Worm (Caenorhabditis elegans) whole organism, young adult: ENCODE measurements around the gene F37A8.1.

Experiments
- F55B11.4 ChIP-seq: sonication (generic microtip); optimal IDR thresholded peaks from 2 replicates; lab custom pipeline; 2016; ENCODE audit warnings: missing compliant biosample characterization, missing genetic modification characterization, borderline replicate concordance; ENCODE audit not compliant: insufficient read depth
- F57C9.4 ChIP-seq: sonication (generic microtip); optimal IDR thresholded peaks from 2 replicates; lab custom pipeline; 2017; ENCODE audit warnings: mild to moderate bottlenecking, missing genetic modification characterization, missing compliant biosample characterization
- K11D2.4 ChIP-seq: fragments of 200-800 bp; sonication (Bioruptor generic); IDR thresholded peaks from 2 replicates; pipeline ENCODE4 v1.3.6; 2022; ENCODE audit warnings: missing genetic modification reagents, missing genetic modification characterization, missing compliant biosample characterization
- K12H6.12 ChIP-seq: fragments of 200-800 bp; sonication (Bioruptor generic); optimal IDR thresholded peaks from 2 replicates; lab custom pipeline; 2018; ENCODE audit warnings: mild to moderate bottlenecking, missing genetic modification characterization, missing compliant biosample characterization
- Y53G8AR.9 ChIP-seq: fragments of 200-800 bp; sonication (Bioruptor generic); conservative IDR thresholded peaks from 2 replicates; pipeline ENCODE4 v1.3.6; 2022; ENCODE audit warnings: missing genetic modification reagents, missing genetic modification characterization, missing compliant biosample characterization
- Y56A3A.18 ChIP-seq: fragments of 200-800 bp; sonication (Bioruptor generic); IDR thresholded peaks from 2 replicates; pipeline ENCODE4 v1.3.6; 2022; ENCODE audit warnings: missing genetic modification reagents, missing genetic modification characterization, missing compliant biosample characterization
- Y95B8A.8 ChIP-seq: fragments of 200-800 bp; sonication (Bioruptor generic); IDR thresholded peaks from 2 replicates; pipeline ENCODE4 v1.3.6; 2022; ENCODE audit warnings: missing genetic modification reagents, missing genetic modification characterization, missing compliant biosample characterization
- akir-1 ChIP-seq: fragments of 200-800 bp; sonication (Bioruptor generic); optimal IDR thresholded peaks from 2 replicates; lab custom pipeline; 2018; ENCODE audit warnings: mild to moderate bottlenecking, missing genetic modification characterization, moderate library complexity, missing compliant biosample characterization
- ama-1 ChIP-seq, 3 experiments: fragments of 150-350 bp in 1 of 3; sonication (generic microtip) in 2 of 3; optimal IDR thresholded peaks; 2 replicates each; lab custom pipeline; 2014 to 2018; ENCODE audit warnings: missing biosample characterization in 2 of 3, missing genetic modification characterization in 2 of 3, missing genetic modification reagents in 2 of 3
- attf-3 ChIP-seq: fragments of 200-800 bp; sonication (Bioruptor generic); conservative IDR thresholded peaks from 2 replicates; pipeline ENCODE4 v1.3.6; 2022; ENCODE audit warnings: missing genetic modification reagents, missing genetic modification characterization, missing compliant biosample characterization
- attf-5 ChIP-seq: fragments of 200-800 bp; sonication (Bioruptor generic); optimal IDR thresholded peaks from 2 replicates; lab custom pipeline; 2018; ENCODE audit warnings: mild to moderate bottlenecking, missing genetic modification characterization, missing compliant biosample characterization
- cebp-1 ChIP-seq, 2 experiments: fragments of 200-800 bp in 1 of 2; sonication (Bioruptor generic) in 1 of 2; sonication (generic microtip) in 1 of 2; IDR thresholded peaks in 1 of 2; optimal IDR thresholded peaks in 1 of 2; 2 replicates each; pipeline versions ENCODE4 v1.3.6 to Lab custom; 2017 to 2022; ENCODE audit warnings: missing compliant biosample characterization in 2 of 2, missing genetic modification characterization in 2 of 2, mild to moderate bottlenecking in 1 of 2, missing genetic modification reagents in 1 of 2, moderate library complexity in 1 of 2
- cebp-2 ChIP-seq: fragments of 200-800 bp; sonication (Bioruptor generic); IDR thresholded peaks from 2 replicates; pipeline ENCODE4 v1.3.6; 2022; ENCODE audit warnings: missing genetic modification characterization, missing compliant biosample characterization
- ceh-100 ChIP-seq: fragments of 200-800 bp; sonication (Bioruptor generic); IDR thresholded peaks from 2 replicates; pipeline ENCODE4 v1.3.6; 2022; ENCODE audit warnings: missing genetic modification reagents, missing genetic modification characterization, missing compliant biosample characterization
- chd-7 ChIP-seq: sonication (generic microtip); optimal IDR thresholded peaks from 2 replicates; lab custom pipeline; 2016; ENCODE audit warnings: mild to moderate bottlenecking, missing genetic modification characterization, moderate library complexity, missing compliant biosample characterization
- dox-1 ChIP-seq: fragments of 200-800 bp; sonication (Bioruptor generic); IDR thresholded peaks from 2 replicates; pipeline ENCODE4 v1.3.6; 2022; ENCODE audit warnings: missing genetic modification reagents, missing genetic modification characterization, missing compliant biosample characterization
- dpff-1 ChIP-seq: sonication (generic microtip); optimal IDR thresholded peaks from 2 replicates; lab custom pipeline; 2017; ENCODE audit warnings: mild to moderate bottlenecking, missing genetic modification characterization, missing compliant biosample characterization
- egl-18 ChIP-seq: fragments of 200-800 bp; sonication (Bioruptor generic); IDR thresholded peaks from 2 replicates; pipeline ENCODE4 v1.3.6; 2022; ENCODE audit warnings: missing genetic modification reagents, missing genetic modification characterization, missing compliant biosample characterization
- egl-44 ChIP-seq: fragments of 200-800 bp; sonication (Bioruptor generic); IDR thresholded peaks from 2 replicates; pipeline ENCODE4 v1.3.6; 2022; ENCODE audit warnings: missing genetic modification reagents, missing genetic modification characterization, missing compliant biosample characterization
- ekl-4 ChIP-seq: fragments of 200-800 bp; sonication (Bioruptor generic); IDR thresholded peaks from 2 replicates; pipeline ENCODE4 v1.3.6; 2022; ENCODE audit warnings: missing genetic modification reagents, missing genetic modification characterization, missing compliant biosample characterization
- ets-4 ChIP-seq: fragments of 200-800 bp; sonication (Bioruptor generic); optimal IDR thresholded peaks from 2 replicates; lab custom pipeline; 2018; ENCODE audit warnings: mild to moderate bottlenecking, missing genetic modification characterization, missing compliant biosample characterization
- hlh-26 ChIP-seq: fragments of 200-800 bp; sonication (Bioruptor generic); conservative IDR thresholded peaks from 2 replicates; pipeline ENCODE4 v1.3.6; 2022; ENCODE audit warnings: missing genetic modification reagents, missing genetic modification characterization, missing compliant biosample characterization
- hmg-1.2 ChIP-seq: fragments of 200-800 bp; sonication (Bioruptor generic); IDR thresholded peaks from 2 replicates; pipeline ENCODE4 v1.3.6; 2022; ENCODE audit warnings: missing genetic modification reagents, missing genetic modification characterization, missing compliant biosample characterization
- lin-40 ChIP-seq: sonication (generic microtip); optimal IDR thresholded peaks from 2 replicates; lab custom pipeline; 2016; ENCODE audit warnings: missing genetic modification characterization, mild to moderate bottlenecking, missing compliant biosample characterization, missing genotype, missing genetic modification reagents
- lsl-1 ChIP-seq: fragments of 200-800 bp; sonication (Bioruptor generic); optimal IDR thresholded peaks from 2 replicates; lab custom pipeline; 2018; ENCODE audit warnings: mild to moderate bottlenecking, missing genetic modification characterization, moderate library complexity, missing compliant biosample characterization
- madf-8 ChIP-seq: fragments of 200-800 bp; sonication (Bioruptor generic); conservative IDR thresholded peaks from 2 replicates; pipeline ENCODE4 v1.3.6; 2022; ENCODE audit warnings: missing genetic modification reagents, missing genetic modification characterization, missing compliant biosample characterization
- nhr-179 ChIP-seq: sonication (generic microtip); optimal IDR thresholded peaks from 2 replicates; lab custom pipeline; 2016; ENCODE audit warnings: mild to moderate bottlenecking, missing genetic modification characterization, missing compliant biosample characterization
- nhr-80 ChIP-seq: sonication (generic microtip); optimal IDR thresholded peaks from 2 replicates; lab custom pipeline; 2016; ENCODE audit warnings: missing genetic modification characterization, missing compliant biosample characterization
- nhr-90 ChIP-seq: sonication (generic microtip); optimal IDR thresholded peaks from 2 replicates; lab custom pipeline; 2016; ENCODE audit warnings: missing genotype, mild to moderate bottlenecking, missing genetic modification characterization, missing compliant biosample characterization
- rec-8 ChIP-seq, 2 experiments: sonication (generic microtip); optimal IDR thresholded peaks; 2 replicates each; lab custom pipeline; 2016; ENCODE audit warnings: mild to moderate bottlenecking in 2 of 2, missing genetic modification characterization in 2 of 2, missing genetic modification reagents in 2 of 2, missing genotype in 2 of 2, missing biosample characterization in 1 of 2, missing compliant biosample characterization in 1 of 2, moderate library complexity in 1 of 2
- sea-2 ChIP-seq: fragments of 200-800 bp; sonication (Bioruptor generic); IDR thresholded peaks from 2 replicates; pipeline ENCODE4 v1.3.6; 2022; ENCODE audit warnings: missing genetic modification characterization, missing compliant biosample characterization
- somi-1 ChIP-seq: fragments of 200-800 bp; sonication (Bioruptor generic); optimal IDR thresholded peaks from 2 replicates; lab custom pipeline; 2018; ENCODE audit warnings: mild to moderate bottlenecking, missing genetic modification characterization, missing compliant biosample characterization
- tlf-1 ChIP-seq: fragments of 200-800 bp; sonication (Bioruptor generic); optimal IDR thresholded peaks from 2 replicates; lab custom pipeline; 2018; ENCODE audit warnings: mild to moderate bottlenecking, missing genetic modification characterization, missing compliant biosample characterization
- unc-130 ChIP-seq: sonication (generic microtip); optimal IDR thresholded peaks from 2 replicates; lab custom pipeline; 2016; ENCODE audit warnings: missing genetic modification reagents, missing genetic modification characterization, missing compliant biosample characterization
- zfh-2 ChIP-seq: fragments of 200-800 bp; sonication (Bioruptor generic); conservative IDR thresholded peaks from 2 replicates; pipeline ENCODE4 v1.3.6; 2022; ENCODE audit warnings: missing genetic modification reagents, missing genetic modification characterization, missing compliant biosample characterization
- ztf-22 ChIP-seq: fragments of 200-800 bp; sonication (Bioruptor generic); optimal IDR thresholded peaks from 2 replicates; lab custom pipeline; 2018; ENCODE audit warnings: mild to moderate bottlenecking, missing genetic modification characterization, moderate library complexity, missing compliant biosample characterization
- ztf-25 ChIP-seq: fragments of 200-800 bp; sonication (Bioruptor generic); IDR thresholded peaks from 2 replicates; pipeline ENCODE4 v1.3.6; 2022; ENCODE audit warnings: missing genetic modification reagents, missing genetic modification characterization, missing compliant biosample characterization

The F37A8.1 gene

ce11 chrIII:3907587-3907986 lies 20.6 kb upstream of the F37A8.1 start, which contains the start of gene mmcm-1 (continued):
- TF ChIP-seq ztf-25: no peak

ce11 chrIII:3908205-3908604 lies 20.0 kb upstream of the F37A8.1 start:
- TF ChIP-seq K12H6.12 (tag; lab: Kevin White, UChicago) (peak; percentile 2), F57C9.4 (no peak), egl-18 (GFP tag; lab: Robert Waterston, UW) (no peak), dox-1 (no peak), madf-8 (GFP tag; lab: Robert Waterston, UW) (no peak), dpff-1 (tag; lab: Kevin White, UChicago) (no peak), ets-4 (GFP tag; lab: Kevin White, UChicago) (no peak), hmg-1.2 (GFP tag; lab: Robert Waterston, UW) (peak; percentile 54; the same call in 1 of the 2 replicates), K11D2.4 (GFP tag; lab: Robert Waterston, UW) (no peak), cebp-1 (GFP tag; IDR thresholded peaks at IDR 0.05; lab: Robert Waterston, UW) (no peak), cebp-1 (tag; optimal IDR thresholded peaks at IDR 0.05; lab: Kevin White, UChicago) (peak; percentile 36), cebp-2 (no peak), ama-1 (optimal IDR thresholded peaks at IDR 0.05; lab: Kevin White, UChicago) (no peak), ama-1 (GFP tag; optimal IDR thresholded peaks at IDR 0.05; lab: Kevin White, UChicago) (no peak), somi-1 (peak; percentile 7), sea-2 (GFP tag; lab: Robert Waterston, UW) (no peak), unc-130 (GFP tag; lab: Kevin White, UChicago) (no peak), F55B11.4 (no peak), ceh-100 (GFP tag; lab: Robert Waterston, UW) (no peak), chd-7 (tag; lab: Kevin White, UChicago) (no peak), nhr-90 (tag; lab: Kevin White, UChicago) (no peak), attf-5 (peak; percentile 6), Y53G8AR.9 (GFP tag; lab: Robert Waterston, UW) (0 out of 2 replicates have a peak, but pooled peaks have one; percentile 58), lin-40 (tag; lab: Kevin White, UChicago) (peak; percentile 32)

ce11 chrIII:3914049-3914448 lies 14.2 kb upstream of the F37A8.1 start, which contains the start of gene pat-3:
pat-3 (minus strand) TSS chrIII:3914149.
- TF ChIP-seq lsl-1 (no peak), ztf-22 (GFP tag; lab: Kevin White, UChicago) (no peak), tlf-1 (GFP tag; lab: Kevin White, UChicago) (no peak), ekl-4 (GFP tag; lab: Robert Waterston, UW) (no peak), Y56A3A.18 (GFP tag; lab: Robert Waterston, UW) (no peak), hlh-26 (GFP tag; lab: Robert Waterston, UW) (no peak), Y53G8AR.9 (GFP tag; lab: Robert Waterston, UW) (no peak), egl-44 (no peak), hmg-1.2 (GFP tag; lab: Robert Waterston, UW) (no peak), rec-8 (tag; optimal IDR thresholded peaks at IDR 0.05; lab: Kevin White, UChicago) (no peak), attf-3 (no peak), akir-1 (GFP tag; lab: Kevin White, UChicago) (no peak), ztf-25 (no peak), nhr-179 (tag; lab: Kevin White, UChicago) (no peak)

- 0 out of 2 replicates have a peak, but pooled peaks have one; percentile 42 for TF ChIP-seq zfh-2 (GFP tag; lab: Robert Waterston, UW)
- no peak for TF ChIP-seq cebp-1 (GFP tag; IDR thresholded peaks at IDR 0.05; lab: Robert Waterston, UW)
- TF ChIP-seq cebp-1 (tag; optimal IDR thresholded peaks at IDR 0.05; lab: Kevin White, UChicago): peak; percentile 88
- no peak for TF ChIP-seq nhr-80 (tag; lab: Kevin White, UChicago)
- no peak for TF ChIP-seq Y95B8A.8
Observed at ce11 chrIII:3914836-3915235, 13.4 kb upstream of the F37A8.1 start.
